Fruit fly (Drosophila melanogaster) whole organism, embryonic: ENCODE data around the gene CG5731.

Experiments used
- Ada2b ChIP-seq: fragments of 200-800 bp; sonication (Bioruptor generic); IDR thresholded peaks from 2 replicates; pipeline ENCODE4 v1.3.6; 2022; ENCODE audit warnings: missing biosample characterization, missing genetic modification characterization
- Antp ChIP-seq: fragments of 200-800 bp; sonication (Bioruptor generic); optimal IDR thresholded peaks from 3 replicates; lab custom pipeline; 2016; ENCODE audit warnings: missing biosample characterization, missing genetic modification characterization
- B-H1 ChIP-seq: fragments of 200-800 bp; sonication (Bioruptor generic); IDR thresholded peaks from 3 replicates; pipeline ENCODE4 v1.3.6; 2022; ENCODE audit warnings: missing biosample characterization, missing genetic modification characterization
- BEAF-32 ChIP-seq: fragments of 200-800 bp; sonication (Bioruptor generic); optimal IDR thresholded peaks from 3 replicates; lab custom pipeline; 2017; ENCODE audit warnings: missing biosample characterization, missing genetic modification characterization, mild to moderate bottlenecking, moderate library complexity, missing genetic modification reagents
- Blimp-1 ChIP-seq: fragments of 200-800 bp; sonication (Bioruptor generic); optimal IDR thresholded peaks from 3 replicates; lab custom pipeline; 2018; ENCODE audit warnings: missing biosample characterization, missing genetic modification characterization, mild to moderate bottlenecking, moderate library complexity, missing genetic modification reagents
- BtbVII ChIP-seq: fragments of 200-800 bp; sonication (Bioruptor generic); optimal IDR thresholded peaks from 3 replicates; lab custom pipeline; 2017; ENCODE audit warnings: missing biosample characterization, mild to moderate bottlenecking, missing genetic modification characterization
- CG10321 ChIP-seq: fragments of 200-800 bp; sonication (Bioruptor generic); IDR thresholded peaks from 2 replicates; pipeline ENCODE4 v1.3.6; 2022; ENCODE audit warnings: missing biosample characterization, missing genetic modification characterization
- CG10431 ChIP-seq: fragments of 200-800 bp; sonication (Bioruptor generic); optimal IDR thresholded peaks from 3 replicates; lab custom pipeline; 2018; ENCODE audit warnings: missing biosample characterization, mild to moderate bottlenecking, missing genetic modification characterization
- CG11560 ChIP-seq: fragments of 200-800 bp; sonication (Bioruptor generic); IDR thresholded peaks from 3 replicates; pipeline ENCODE4 v1.3.6; 2022; ENCODE audit warnings: missing biosample characterization, missing genetic modification characterization
- CG12942 ChIP-seq: fragments of 200-800 bp; sonication (Bioruptor generic); optimal IDR thresholded peaks from 3 replicates; lab custom pipeline; 2016; ENCODE audit warnings: missing biosample characterization, missing genetic modification characterization
- CG13123 ChIP-seq: fragments of 200-800 bp; sonication (Bioruptor generic); optimal IDR thresholded peaks from 2 replicates; lab custom pipeline; 2016; ENCODE audit warnings: missing biosample characterization, missing genetic modification characterization
- CG13894 ChIP-seq: fragments of 200-800 bp; sonication (Bioruptor generic); optimal IDR thresholded peaks from 3 replicates; lab custom pipeline; 2018; ENCODE audit warnings: missing biosample characterization, mild to moderate bottlenecking, missing genetic modification characterization, moderate library complexity
- CG14014 ChIP-seq: fragments of 200-800 bp; sonication (Bioruptor generic); IDR thresholded peaks from 2 replicates; pipeline ENCODE4 v1.3.6; 2022; ENCODE audit warnings: missing biosample characterization, missing genetic modification characterization
- CG16779 ChIP-seq: fragments of 200-800 bp; sonication (Bioruptor generic); IDR thresholded peaks from 2 replicates; pipeline ENCODE4 v1.3.6; 2022; ENCODE audit warnings: missing biosample characterization, missing genetic modification characterization
- CG18011 ChIP-seq: fragments of 200-800 bp; sonication (Bioruptor generic); optimal IDR thresholded peaks from 2 replicates; lab custom pipeline; 2017; ENCODE audit warnings: missing biosample characterization, missing genetic modification characterization, mild to moderate bottlenecking, moderate library complexity, missing genotype
- CG18599 ChIP-seq: fragments of 200-800 bp; sonication (Bioruptor generic); optimal IDR thresholded peaks from 3 replicates; lab custom pipeline; 2017; ENCODE audit warnings: missing biosample characterization, missing genetic modification characterization, mild to moderate bottlenecking, moderate library complexity, missing genetic modification reagents
- CG18764 ChIP-seq: fragments of 200-800 bp; sonication (Bioruptor generic); optimal IDR thresholded peaks from 3 replicates; lab custom pipeline; 2016; ENCODE audit warnings: missing biosample characterization, missing genetic modification characterization
- CG31441 ChIP-seq: fragments of 200-800 bp; sonication (Bioruptor generic); IDR thresholded peaks from 2 replicates; pipeline ENCODE4 v1.3.6; 2022; ENCODE audit warnings: missing biosample characterization, missing genetic modification characterization
- CG32767 ChIP-seq: fragments of 200-800 bp; sonication (Bioruptor generic); IDR thresholded peaks from 2 replicates; pipeline ENCODE4 v1.3.6; 2022; ENCODE audit warnings: missing biosample characterization, missing genetic modification characterization
- CG4617 ChIP-seq: fragments of 200-800 bp; sonication (Bioruptor generic); optimal IDR thresholded peaks from 3 replicates; lab custom pipeline; 2016; ENCODE audit warnings: missing biosample characterization, missing genetic modification characterization, borderline replicate concordance
- CG4854 ChIP-seq: fragments of 200-800 bp; sonication (Bioruptor generic); optimal IDR thresholded peaks from 2 replicates; lab custom pipeline; 2016; ENCODE audit warnings: missing biosample characterization, missing genetic modification characterization, inconsistent platforms
- CG8944 ChIP-seq: fragments of 200-800 bp; sonication (Bioruptor generic); optimal IDR thresholded peaks from 3 replicates; lab custom pipeline; 2016; ENCODE audit warnings: missing biosample characterization, missing genetic modification characterization
- Dek ChIP-seq: fragments of 200-800 bp; sonication (Bioruptor generic); optimal IDR thresholded peaks from 3 replicates; lab custom pipeline; 2019; ENCODE audit warnings: missing biosample characterization, mild to moderate bottlenecking, missing genetic modification characterization, moderate library complexity
- Dip2 ChIP-seq: fragments of 200-800 bp; sonication (Bioruptor generic); IDR thresholded peaks from 2 replicates; pipeline ENCODE4 v1.3.6; 2022; ENCODE audit warnings: missing biosample characterization, missing genetic modification characterization
- Fer1 ChIP-seq: fragments of 200-800 bp; sonication (Bioruptor generic); optimal IDR thresholded peaks from 2 replicates; lab custom pipeline; 2017; ENCODE audit warnings: missing biosample characterization, mild to moderate bottlenecking, missing genetic modification characterization
- Gsc ChIP-seq: fragments of 200-800 bp; sonication (Bioruptor generic); IDR thresholded peaks from 2 replicates; pipeline ENCODE4 v1.3.6; 2022; ENCODE audit warnings: missing biosample characterization, missing genetic modification characterization
- H2.0 ChIP-seq: fragments of 200-800 bp; sonication (Bioruptor generic); IDR thresholded peaks from 2 replicates; pipeline ENCODE4 v1.3.6; 2022; ENCODE audit warnings: missing biosample characterization, missing genetic modification characterization
- MESR4 ChIP-seq: fragments of 200-800 bp; sonication (Bioruptor generic); optimal IDR thresholded peaks from 2 replicates; lab custom pipeline; 2018; ENCODE audit warnings: missing biosample characterization, mild to moderate bottlenecking, missing genetic modification characterization, moderate library complexity
- NC2α ChIP-seq: fragments of 200-800 bp; sonication (Bioruptor generic); optimal IDR thresholded peaks from 2 replicates; lab custom pipeline; 2016; ENCODE audit warnings: missing biosample characterization, missing genetic modification characterization
- NK7.1 ChIP-seq: fragments of 200-800 bp; sonication (Bioruptor generic); optimal IDR thresholded peaks from 3 replicates; lab custom pipeline; 2016; ENCODE audit warnings: missing biosample characterization, missing genetic modification characterization
- Oli ChIP-seq: fragments of 200-800 bp; sonication (Bioruptor generic); optimal IDR thresholded peaks from 2 replicates; lab custom pipeline; 2018; ENCODE audit warnings: missing biosample characterization, mild to moderate bottlenecking, missing genetic modification characterization, moderate library complexity
- PHDP ChIP-seq: fragments of 200-800 bp; sonication (Bioruptor generic); optimal IDR thresholded peaks from 3 replicates; lab custom pipeline; 2018; ENCODE audit warnings: missing biosample characterization, mild to moderate bottlenecking, missing genetic modification characterization, moderate library complexity
- Ptx1 ChIP-seq: fragments of 200-800 bp; sonication (Bioruptor generic); IDR thresholded peaks from 2 replicates; pipeline ENCODE4 v1.3.6; 2022; ENCODE audit warnings: missing biosample characterization, missing genetic modification characterization
- Side ChIP-seq: fragments of 200-800 bp; sonication (Bioruptor generic); optimal IDR thresholded peaks from 2 replicates; lab custom pipeline; 2016; ENCODE audit warnings: missing biosample characterization, missing genetic modification characterization
- ap ChIP-seq: fragments of 200-800 bp; sonication (Bioruptor generic); IDR thresholded peaks from 2 replicates; pipeline ENCODE4 v1.3.6; 2022; ENCODE audit warnings: missing biosample characterization, missing genetic modification characterization
- chif ChIP-seq, 2 experiments: fragments of 200-800 bp; sonication (Bioruptor generic); optimal IDR thresholded peaks; 3 replicates each; lab custom pipeline; 2016; ENCODE audit warnings: missing biosample characterization in 2 of 2, missing genetic modification characterization in 2 of 2
- crp ChIP-seq, 2 experiments: fragments of 200-800 bp; sonication (Bioruptor generic); optimal IDR thresholded peaks; 2 replicates in 1 of 2; 3 replicates in 1 of 2; lab custom pipeline; 2017; ENCODE audit warnings: missing biosample characterization in 2 of 2, missing genetic modification characterization in 2 of 2, mild to moderate bottlenecking in 1 of 2, moderate library complexity in 1 of 2
- dan ChIP-seq: fragments of 200-800 bp; sonication (Bioruptor generic); IDR thresholded peaks from 2 replicates; pipeline ENCODE4 v1.3.6; 2022; ENCODE audit warnings: missing biosample characterization, missing genetic modification characterization
- dpn ChIP-seq, 2 experiments: fragments of 200-800 bp; sonication (Bioruptor generic); optimal IDR thresholded peaks; 3 replicates each; lab custom pipeline; 2016; ENCODE audit warnings: missing biosample characterization in 2 of 2, missing genetic modification characterization in 2 of 2
- gcm ChIP-seq: fragments of 200-800 bp; sonication (Bioruptor generic); optimal IDR thresholded peaks from 2 replicates; lab custom pipeline; 2019; ENCODE audit warnings: missing biosample characterization, mild to moderate bottlenecking, missing genetic modification characterization, moderate library complexity
- lilli ChIP-seq: fragments of 200-800 bp; sonication (Bioruptor generic); optimal IDR thresholded peaks from 3 replicates; lab custom pipeline; 2016; ENCODE audit warnings: missing biosample characterization, missing genetic modification characterization
- lov ChIP-seq, 2 experiments: fragments of 200-800 bp in 1 of 2; fragments of >200 bp in 1 of 2; sonication (Bioruptor generic) in 1 of 2; IDR thresholded peaks in 1 of 2; optimal IDR thresholded peaks in 1 of 2; 2 replicates in 1 of 2; 3 replicates in 1 of 2; pipeline versions ENCODE4 v1.3.6 to Lab custom; 2017 to 2022; ENCODE audit warnings: missing biosample characterization in 1 of 2, missing genetic modification characterization in 1 of 2
- mirr ChIP-seq: fragments of 200-800 bp; sonication (Bioruptor generic); optimal IDR thresholded peaks from 3 replicates; lab custom pipeline; 2018; ENCODE audit warnings: missing biosample characterization, mild to moderate bottlenecking, missing genetic modification characterization
- nerfin-1 ChIP-seq: fragments of 200-800 bp; sonication (Bioruptor generic); optimal IDR thresholded peaks from 3 replicates; lab custom pipeline; 2019; ENCODE audit warnings: missing biosample characterization, mild to moderate bottlenecking, missing genetic modification characterization, moderate library complexity
- otp ChIP-seq: fragments of 200-800 bp; sonication (Bioruptor generic); IDR thresholded peaks from 3 replicates; pipeline ENCODE4, ENCODE4 v1.3.6; 2022; ENCODE audit warnings: missing biosample characterization, missing genetic modification characterization
- phol ChIP-seq: fragments of 200-800 bp; sonication (Bioruptor generic); optimal IDR thresholded peaks from 3 replicates; lab custom pipeline; 2018; ENCODE audit warnings: missing biosample characterization, mild to moderate bottlenecking, missing genetic modification characterization, moderate library complexity
- shn ChIP-seq: fragments of 200-800 bp; sonication (Bioruptor generic); optimal IDR thresholded peaks from 3 replicates; lab custom pipeline; 2016; ENCODE audit warnings: missing biosample characterization, missing genetic modification characterization
- sr ChIP-seq: fragments of 200-800 bp; sonication (Bioruptor generic); IDR thresholded peaks from 3 replicates; pipeline ENCODE4 v1.3.6; 2022; ENCODE audit warnings: missing biosample characterization, missing genetic modification characterization
- tio ChIP-seq: fragments of 200-800 bp; sonication (Bioruptor generic); optimal IDR thresholded peaks from 2 replicates; lab custom pipeline; 2017; ENCODE audit warnings: missing biosample characterization, missing genetic modification characterization, inconsistent platforms
- usp ChIP-seq: fragments of >200 bp; optimal IDR thresholded peaks from 2 replicates; lab custom pipeline; 2017; ENCODE audit warnings: missing biosample characterization, missing genetic modification characterization

Gene CG5731

DNA sequence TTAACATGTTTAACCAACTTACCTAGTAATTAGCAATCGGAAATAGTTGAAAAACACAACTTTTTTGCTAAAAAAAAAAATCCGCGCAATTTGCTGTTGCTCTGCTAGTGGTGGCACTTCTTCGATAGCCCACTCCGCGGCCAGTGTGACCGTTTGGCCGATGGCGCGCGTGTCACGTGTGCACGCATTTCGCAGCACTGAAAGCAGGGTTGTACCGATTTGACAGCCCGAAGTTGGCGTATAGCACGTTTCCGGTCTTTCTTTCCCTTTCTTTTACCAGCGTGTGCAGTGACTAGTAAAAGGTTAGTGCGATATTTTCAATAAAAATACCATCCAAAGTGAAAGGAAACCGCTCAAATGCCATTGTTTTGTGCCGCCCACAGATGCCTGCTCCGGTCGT, 8.7 kb downstream of the CG5731 start, which contains the start of the genes Ripalpha and RpL7 (continued):
- TF ChIP-seq MESR4 (peak; percentile 100), CG4854 (GFP tag; lab: Kevin White, UChicago) (peak; percentile 97), B-H1 (GFP tag; lab: Robert Waterston, UW) (peak; percentile 89), dpn (GFP tag; optimal IDR thresholded peaks at IDR 0.05; lab: Kevin White, UChicago) (peak; percentile 95 to 98), NK7.1 (peak; percentile 95), mirr (GFP tag; lab: Kevin White, UChicago) (peak; percentile 99), Dip2 (GFP tag; lab: Robert Waterston, UW) (no peak), CG32767 (peak; percentile 77), chif (GFP tag; optimal IDR thresholded peaks at IDR 0.05; lab: Kevin White, UChicago) (peak; percentile 96 to 99), usp (GFP tag; lab: Kevin White, UChicago) (no peak), PHDP (tag; lab: Kevin White, UChicago) (peak; percentile 96), CG16779 (GFP tag; lab: Robert Waterston, UW) (peak; percentile 97), CG14014 (GFP tag; lab: Robert Waterston, UW) (peak; percentile 96), Side (GFP tag; lab: Kevin White, UChicago) (peak; percentile 98), lilli (peak; percentile 96), BtbVII (GFP tag; lab: Kevin White, UChicago) (peak; percentile 98), Fer1 (GFP tag; lab: Kevin White, UChicago) (peak; percentile 99), CG18764 (GFP tag; lab: Kevin White, UChicago) (peak; percentile 98), CG13894 (peak; percentile 97), CG11560 (tag; lab: Robert Waterston, UW) (peak; percentile 73; the same call in 2 of the 3 replicates), phol (tag; lab: Kevin White, UChicago) (peak; percentile 97), crp (GFP tag; optimal IDR thresholded peaks at IDR 0.05; lab: Kevin White, UChicago) (peak in 1 of 2 experiments; percentile 77), BEAF-32 (GFP tag; lab: Kevin White, UChicago) (peak; percentile 98), gcm (GFP tag; lab: Kevin White, UChicago) (peak; percentile 92), Blimp-1 (GFP tag; lab: Kevin White, UChicago) (peak; percentile 89), CG12942 (GFP tag; lab: Kevin White, UChicago) (peak; percentile 97), Oli (peak; percentile 89), CG10431 (peak; percentile 97), Ptx1 (peak; percentile 95), shn (peak; percentile 99), tio (peak; percentile 87), CG18599 (GFP tag; lab: Kevin White, UChicago) (peak; percentile 98), lov (optimal IDR thresholded peaks at IDR 0.05; lab: Kevin White, UChicago) (no peak), lov (GFP tag; IDR thresholded peaks at IDR 0.05; lab: Robert Waterston, UW) (peak; percentile 99), ap (GFP tag; lab: Robert Waterston, UW) (peak; percentile 94), nerfin-1 (tag; lab: Kevin White, UChicago) (peak; percentile 91), CG8944 (GFP tag; lab: Kevin White, UChicago) (peak; percentile 98), dan (GFP tag; lab: Robert Waterston, UW) (no peak), sr (GFP tag; lab: Robert Waterston, UW) (peak; percentile 98), CG18011 (GFP tag; lab: Kevin White, UChicago) (peak; percentile 92), otp (GFP tag; lab: Robert Waterston, UW) (peak; percentile 99), Ada2b (GFP tag; lab: Robert Waterston, UW) (peak; percentile 86), Dek (tag; lab: Kevin White, UChicago) (peak; percentile 95), Antp (peak; percentile 92), Gsc (GFP tag; lab: Robert Waterston, UW) (no peak), CG31441 (peak; percentile 96), NC2α (GFP tag; lab: Kevin White, UChicago) (peak; percentile 97), CG10321 (GFP tag; lab: Robert Waterston, UW) (peak; percentile 85), H2.0 (GFP tag; lab: Robert Waterston, UW) (peak; percentile 94), CG4617 (GFP tag; lab: Kevin White, UChicago) (peak; percentile 99), CG13123 (GFP tag; lab: Kevin White, UChicago) (peak; percentile 97)
